In the genomic region with DNA sequence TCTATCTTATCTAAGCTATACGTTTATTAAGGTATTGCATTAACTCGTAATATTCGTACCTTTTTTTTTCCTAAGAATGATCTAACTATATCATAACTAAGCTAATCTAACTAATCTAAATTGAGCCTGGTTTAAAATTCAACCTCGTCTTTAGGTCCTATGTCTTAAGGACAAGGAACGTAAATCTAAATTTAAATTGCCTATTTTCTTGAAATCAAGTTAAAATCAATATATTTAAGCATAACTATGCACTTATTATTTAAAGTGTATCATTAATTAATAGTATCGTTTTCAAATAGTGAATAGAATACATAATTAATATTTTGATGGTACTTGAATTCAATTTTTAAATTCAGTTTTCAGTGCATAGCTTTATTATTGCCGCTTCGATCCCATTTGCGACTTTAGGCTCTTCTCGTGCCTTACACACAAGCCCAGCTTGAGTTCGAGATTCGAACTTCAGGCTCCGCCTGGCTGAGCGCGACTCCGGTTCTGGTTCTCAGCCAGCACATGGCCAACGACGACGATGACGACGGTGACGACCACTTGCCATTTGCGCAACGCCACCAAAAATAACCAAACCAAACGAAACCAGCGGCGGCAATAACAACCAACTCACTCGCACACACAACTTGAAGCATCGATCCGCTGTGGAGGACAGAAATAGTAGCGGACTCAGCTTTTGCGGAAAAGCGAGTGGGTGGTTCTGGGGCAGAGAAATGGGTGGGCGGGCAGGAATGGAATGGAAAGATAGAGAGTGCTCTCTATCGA, we compare ENCODE assay signal across 1 fruit fly cellular context.
A peak's percentile ranks its signal among the peaks of the same experiment; 100 is the strongest.
TF ChIP-seq lines count a peak whose summit lies in the region.

No protein-coding gene starts in this region.

TF ChIP-seq in whole organism, embryonic, 481 proteins besides CTCF, POLR2A, EP300 and RAD21 (continued from another document and continues in another):
- no peak for TF ChIP-seq luna (GFP tag; optimal IDR thresholded peaks at IDR 0.05; lab: Kevin White, UChicago)
- no peak for TF ChIP-seq CG12155 (GFP tag; optimal IDR thresholded peaks at IDR 0.05; lab: Kevin White, UChicago)
- TF ChIP-seq Xrp1 (GFP tag; IDR thresholded peaks at IDR 0.05; lab: Robert Waterston, UW) = no peak
- TF ChIP-seq Atf3 (GFP tag; optimal IDR thresholded peaks at IDR 0.05; lab: Kevin White, UChicago) = no peak
- peak; percentile 77; the same call in 2 of the 3 replicates for TF ChIP-seq ci (GFP tag; IDR thresholded peaks at IDR 0.05; lab: Robert Waterston, UW)
- TF ChIP-seq Gug (GFP tag; IDR thresholded peaks at IDR 0.05; lab: Robert Waterston, UW) = no peak
- no peak for TF ChIP-seq CG12744 (GFP tag; optimal IDR thresholded peaks at IDR 0.05; lab: Kevin White, UChicago)
- TF ChIP-seq lbe (GFP tag; optimal IDR thresholded peaks at IDR 0.05; lab: Kevin White, UChicago) = no peak
- TF ChIP-seq D (optimal IDR thresholded peaks at IDR 0.05; lab: Kevin White, UChicago) = no peak
- TF ChIP-seq D (GFP tag; optimal IDR thresholded peaks at IDR 0.05; lab: Kevin White, UChicago) = no peak
- no peak for TF ChIP-seq Dref (GFP tag; IDR thresholded peaks at IDR 0.05; lab: Robert Waterston, UW)
- TF ChIP-seq so (GFP tag; IDR thresholded peaks at IDR 0.05; lab: Robert Waterston, UW) = peak; percentile 61; the same call in 1 of the 3 replicates
- no peak for TF ChIP-seq mld (GFP tag; IDR thresholded peaks at IDR 0.05; lab: Robert Waterston, UW; ENCODE audit: partially characterized antibody)
- no peak for TF ChIP-seq CG12659 (GFP tag; optimal IDR thresholded peaks at IDR 0.05; lab: Kevin White, UChicago)
- TF ChIP-seq CG8089 (GFP tag; optimal IDR thresholded peaks at IDR 0.05; lab: Kevin White, UChicago) = no peak
- TF ChIP-seq Myb (GFP tag; optimal IDR thresholded peaks at IDR 0.05; lab: Kevin White, UChicago) = no peak
- no peak; the same call in 2 of the 3 replicates for TF ChIP-seq CG17361 (GFP tag; IDR thresholded peaks at IDR 0.05; lab: Robert Waterston, UW)
- TF ChIP-seq fu2 (GFP tag; optimal IDR thresholded peaks at IDR 0.05; lab: Kevin White, UChicago) = no peak
- no peak for TF ChIP-seq D19B (GFP tag; optimal IDR thresholded peaks at IDR 0.05; lab: Kevin White, UChicago)
- no peak for TF ChIP-seq CG15601 (tag; optimal IDR thresholded peaks at IDR 0.05; lab: Kevin White, UChicago)
- no peak for TF ChIP-seq sisA (GFP tag; IDR thresholded peaks at IDR 0.05; lab: Robert Waterston, UW)
- TF ChIP-seq Dip2 (GFP tag; IDR thresholded peaks at IDR 0.05; lab: Robert Waterston, UW) = no peak
- TF ChIP-seq Blimp-1 (GFP tag; optimal IDR thresholded peaks at IDR 0.05; lab: Kevin White, UChicago) = no peak
- TF ChIP-seq seq (GFP tag; IDR thresholded peaks at IDR 0.05; lab: Robert Waterston, UW) = 0 out of 2 replicates have a peak, but pooled peaks have one; percentile 25
- no peak for TF ChIP-seq esg (GFP tag; conservative IDR thresholded peaks at IDR 0.05; lab: Robert Waterston, UW)
- no peak for TF ChIP-seq CHES-1-like (GFP tag; optimal IDR thresholded peaks at IDR 0.05; lab: Kevin White, UChicago)
- no peak for TF ChIP-seq aop (GFP tag; IDR thresholded peaks at IDR 0.05; lab: Robert Waterston, UW)
- no peak for TF ChIP-seq exex (tag; optimal IDR thresholded peaks at IDR 0.05; lab: Kevin White, UChicago)
- TF ChIP-seq wdn (GFP tag; IDR thresholded peaks at IDR 0.05; lab: Robert Waterston, UW) = no peak
- TF ChIP-seq kni (GFP tag; optimal IDR thresholded peaks at IDR 0.05; lab: Kevin White, UChicago) = no peak
- TF ChIP-seq tap (tag; optimal IDR thresholded peaks at IDR 0.05; lab: Kevin White, UChicago) = no peak
- TF ChIP-seq CG3281 (GFP tag; optimal IDR thresholded peaks at IDR 0.05; lab: Kevin White, UChicago) = no peak
- no peak for TF ChIP-seq BEAF-32 (GFP tag; optimal IDR thresholded peaks at IDR 0.05; lab: Kevin White, UChicago)
- no peak for TF ChIP-seq CG10431 (GFP tag; optimal IDR thresholded peaks at IDR 0.05; lab: Kevin White, UChicago)
- TF ChIP-seq Bdp1 (GFP tag; optimal IDR thresholded peaks at IDR 0.05; lab: Kevin White, UChicago) = no peak
- no peak for TF ChIP-seq ato (GFP tag; IDR thresholded peaks at IDR 0.05; lab: Robert Waterston, UW; ENCODE audit: partially characterized antibody)
- no peak for TF ChIP-seq Spps (tag; optimal IDR thresholded peaks at IDR 0.05; lab: Kevin White, UChicago)
- no peak for TF ChIP-seq ssp (GFP tag; IDR thresholded peaks at IDR 0.05; lab: Robert Waterston, UW)
- TF ChIP-seq Dek (tag; optimal IDR thresholded peaks at IDR 0.05; lab: Kevin White, UChicago) = no peak
- no peak for TF ChIP-seq odd (GFP tag; optimal IDR thresholded peaks at IDR 0.05; lab: Kevin White, UChicago)
- TF ChIP-seq sd (tag; optimal IDR thresholded peaks at IDR 0.05; lab: Kevin White, UChicago) = peak; percentile 28
- no peak for TF ChIP-seq bab2 (GFP tag; optimal IDR thresholded peaks at IDR 0.05; lab: Kevin White, UChicago)
- TF ChIP-seq lov (optimal IDR thresholded peaks at IDR 0.05; lab: Kevin White, UChicago) = no peak
- no peak for TF ChIP-seq lov (GFP tag; IDR thresholded peaks at IDR 0.05; lab: Robert Waterston, UW)
- TF ChIP-seq Lpt (GFP tag; optimal IDR thresholded peaks at IDR 0.05; lab: Kevin White, UChicago) = no peak
- no peak for TF ChIP-seq cwo (GFP tag; optimal IDR thresholded peaks at IDR 0.05; lab: Kevin White, UChicago)
- no peak for TF ChIP-seq sug (tag; optimal IDR thresholded peaks at IDR 0.05; lab: Kevin White, UChicago)
- no peak for TF ChIP-seq fru (optimal IDR thresholded peaks at IDR 0.05; lab: Kevin White, UChicago)
- TF ChIP-seq ewg (GFP tag; optimal IDR thresholded peaks at IDR 0.05; lab: Kevin White, UChicago) = peak; percentile 6
- no peak for TF ChIP-seq CG11560 (tag; IDR thresholded peaks at IDR 0.05; lab: Robert Waterston, UW)
- no peak for TF ChIP-seq CG14667 (GFP tag; IDR thresholded peaks at IDR 0.05; lab: Robert Waterston, UW)
- TF ChIP-seq grn (GFP tag; optimal IDR thresholded peaks at IDR 0.05; lab: Kevin White, UChicago) = no peak
- no peak for TF ChIP-seq CG10366 (GFP tag; IDR thresholded peaks at IDR 0.05; lab: Robert Waterston, UW)
- no peak for TF ChIP-seq Sox102F (GFP tag; optimal IDR thresholded peaks at IDR 0.05; lab: Kevin White, UChicago)
- peak; percentile 36 for TF ChIP-seq B-H2 (GFP tag; optimal IDR thresholded peaks at IDR 0.05; lab: Kevin White, UChicago)
- 0 out of 2 replicates have a peak, but pooled peaks have one; percentile 17 for TF ChIP-seq Rx (GFP tag; IDR thresholded peaks at IDR 0.05; lab: Robert Waterston, UW)
- TF ChIP-seq CG11696 (GFP tag; IDR thresholded peaks at IDR 0.05; lab: Robert Waterston, UW) = no peak
- TF ChIP-seq Oaz (GFP tag; IDR thresholded peaks at IDR 0.05; lab: Robert Waterston, UW) = no peak
- no peak for TF ChIP-seq inv (GFP tag; IDR thresholded peaks at IDR 0.05; lab: Robert Waterston, UW; ENCODE audit: partially characterized antibody)
- no peak for TF ChIP-seq dmrt11E (tag; optimal IDR thresholded peaks at IDR 0.05; lab: Kevin White, UChicago)
- TF ChIP-seq sqz (GFP tag; optimal IDR thresholded peaks at IDR 0.05; lab: Kevin White, UChicago) = no peak
- no peak for TF ChIP-seq vvl (GFP tag; IDR thresholded peaks at IDR 0.05; lab: Robert Waterston, UW)
- TF ChIP-seq CG14965 (GFP tag; optimal IDR thresholded peaks at IDR 0.05; lab: Kevin White, UChicago; ENCODE audit: borderline replicate concordance) = no peak
- TF ChIP-seq cg (GFP tag; optimal IDR thresholded peaks at IDR 0.05; lab: Kevin White, UChicago) = peak; percentile 1
- peak; percentile 65; the same call in 1 of the 4 replicates for TF ChIP-seq chinmo (GFP tag; IDR thresholded peaks at IDR 0.05; lab: Robert Waterston, UW; ENCODE audit: partially characterized antibody)
- TF ChIP-seq Nf-YC (tag; optimal IDR thresholded peaks at IDR 0.05; lab: Kevin White, UChicago) = no peak
- TF ChIP-seq Pdp1 (GFP tag; optimal IDR thresholded peaks at IDR 0.05; lab: Kevin White, UChicago) = peak in 1 of 2 experiments; percentile 18
- no peak for TF ChIP-seq cad (GFP tag; optimal IDR thresholded peaks at IDR 0.05; lab: Kevin White, UChicago)
- peak; percentile 47 for TF ChIP-seq Deaf1 (tag; optimal IDR thresholded peaks at IDR 0.05; lab: Kevin White, UChicago)
- TF ChIP-seq hbn (GFP tag; IDR thresholded peaks at IDR 0.05; lab: Robert Waterston, UW; ENCODE audit: partially characterized antibody) = no peak
- TF ChIP-seq Nf-YB (GFP tag; optimal IDR thresholded peaks at IDR 0.05; lab: Kevin White, UChicago) = no peak
- no peak for TF ChIP-seq NFAT (GFP tag; IDR thresholded peaks at IDR 0.05; lab: Robert Waterston, UW)
- TF ChIP-seq CG8478 (optimal IDR thresholded peaks at IDR 0.05; lab: Kevin White, UChicago) = no peak
- TF ChIP-seq Sox100B (GFP tag; optimal IDR thresholded peaks at IDR 0.05; lab: Kevin White, UChicago) = no peak
- no peak for TF ChIP-seq pros (GFP tag; optimal IDR thresholded peaks at IDR 0.05; lab: Kevin White, UChicago)
- no peak for TF ChIP-seq CG34376 (GFP tag; optimal IDR thresholded peaks at IDR 0.05; lab: Kevin White, UChicago)
- no peak for TF ChIP-seq CG8924 (tag; optimal IDR thresholded peaks at IDR 0.05; lab: Kevin White, UChicago)
- no peak for TF ChIP-seq CG33213 (GFP tag; optimal IDR thresholded peaks at IDR 0.05; lab: Kevin White, UChicago)
- no peak for TF ChIP-seq Gsc (GFP tag; IDR thresholded peaks at IDR 0.05; lab: Robert Waterston, UW)
- TF ChIP-seq bbx (GFP tag; IDR thresholded peaks at IDR 0.05; lab: Robert Waterston, UW; ENCODE audit: partially characterized antibody) = peak; percentile 11; the same call in 1 of the 2 replicates
- TF ChIP-seq CG13624 (GFP tag; optimal IDR thresholded peaks at IDR 0.05; lab: Kevin White, UChicago) = no peak
- peak; percentile 13; the same call in 1 of the 2 replicates for TF ChIP-seq E2f2 (GFP tag; IDR thresholded peaks at IDR 0.05; lab: Robert Waterston, UW)
- no peak for TF ChIP-seq sima (GFP tag; optimal IDR thresholded peaks at IDR 0.05; lab: Kevin White, UChicago)
- TF ChIP-seq CG17568 (GFP tag; optimal IDR thresholded peaks at IDR 0.05; lab: Kevin White, UChicago) = no peak
- TF ChIP-seq CG17385 (GFP tag; optimal IDR thresholded peaks at IDR 0.05; lab: Kevin White, UChicago) = peak; percentile 2
- TF ChIP-seq CG6791 (GFP tag; IDR thresholded peaks at IDR 0.05; lab: Robert Waterston, UW; ENCODE audit: partially characterized antibody) = 0 out of 3 replicates have a peak, but pooled peaks have one; percentile 14
- 0 out of 2 replicates have a peak, but pooled peaks have one; percentile 14 for TF ChIP-seq H2.0 (GFP tag; IDR thresholded peaks at IDR 0.05; lab: Robert Waterston, UW)
- no peak for TF ChIP-seq Doc2 (GFP tag; IDR thresholded peaks at IDR 0.05; lab: Robert Waterston, UW)
- TF ChIP-seq Aef1 (GFP tag; IDR thresholded peaks at IDR 0.05; lab: Robert Waterston, UW) = no peak
- TF ChIP-seq lab (GFP tag; optimal IDR thresholded peaks at IDR 0.05; lab: Kevin White, UChicago) = peak; percentile 32
- TF ChIP-seq ERR (GFP tag; optimal IDR thresholded peaks at IDR 0.05; lab: Kevin White, UChicago) = no peak
- 0 out of 2 replicates have a peak, but pooled peaks have one; percentile 14 for TF ChIP-seq chm (GFP tag; IDR thresholded peaks at IDR 0.05; lab: Robert Waterston, UW)
- no peak for TF ChIP-seq CG18262 (tag; optimal IDR thresholded peaks at IDR 0.05; lab: Kevin White, UChicago)
- TF ChIP-seq CG18764 (GFP tag; optimal IDR thresholded peaks at IDR 0.05; lab: Kevin White, UChicago) = no peak
- TF ChIP-seq CG9215 (GFP tag; IDR thresholded peaks at IDR 0.05; lab: Robert Waterston, UW) = no peak
- TF ChIP-seq PHDP (tag; optimal IDR thresholded peaks at IDR 0.05; lab: Kevin White, UChicago) = no peak
- TF ChIP-seq gce (GFP tag; IDR thresholded peaks at IDR 0.05; lab: Robert Waterston, UW) = no peak
- no peak for TF ChIP-seq CG12942 (GFP tag; optimal IDR thresholded peaks at IDR 0.05; lab: Kevin White, UChicago)
- no peak for TF ChIP-seq Camta (GFP tag; optimal IDR thresholded peaks at IDR 0.05; lab: Kevin White, UChicago)
- TF ChIP-seq CG30431 (GFP tag; optimal IDR thresholded peaks at IDR 0.05; lab: Kevin White, UChicago) = no peak
- TF ChIP-seq ara (GFP tag; IDR thresholded peaks at IDR 0.05; lab: Robert Waterston, UW) = no peak
- TF ChIP-seq Abd-B (GFP tag; optimal IDR thresholded peaks at IDR 0.05; lab: Kevin White, UChicago) = no peak
- TF ChIP-seq ken (GFP tag; IDR thresholded peaks at IDR 0.05; lab: Robert Waterston, UW) = 0 out of 3 replicates have a peak, but pooled peaks have one; percentile 30
- TF ChIP-seq maf-S (GFP tag; optimal IDR thresholded peaks at IDR 0.05; lab: Kevin White, UChicago) = no peak
- TF ChIP-seq B-H1 (GFP tag; IDR thresholded peaks at IDR 0.05; lab: Robert Waterston, UW) = no peak
- TF ChIP-seq CG15011 (GFP tag; optimal IDR thresholded peaks at IDR 0.05; lab: Kevin White, UChicago) = no peak
- TF ChIP-seq Neu2 (GFP tag; optimal IDR thresholded peaks at IDR 0.05; lab: Kevin White, UChicago; ENCODE audit: borderline replicate concordance) = no peak
- no peak for TF ChIP-seq NC2α (GFP tag; optimal IDR thresholded peaks at IDR 0.05; lab: Kevin White, UChicago)
- TF ChIP-seq crol (GFP tag; IDR thresholded peaks at IDR 0.05; lab: Robert Waterston, UW) = 0 out of 2 replicates have a peak, but pooled peaks have one; percentile 7
- no peak for TF ChIP-seq Bteb2 (GFP tag; optimal IDR thresholded peaks at IDR 0.05; lab: Kevin White, UChicago)
- TF ChIP-seq Med (GFP tag; lab: Kevin White, UChicago) = peak; percentile 59
- TF ChIP-seq CG11504 (tag; optimal IDR thresholded peaks at IDR 0.05; lab: Kevin White, UChicago) = no peak
- TF ChIP-seq CG4707 (GFP tag; optimal IDR thresholded peaks at IDR 0.05; lab: Kevin White, UChicago) = no peak
- TF ChIP-seq CG10462 (GFP tag; optimal IDR thresholded peaks at IDR 0.05; lab: Kevin White, UChicago) = no peak
- no peak for TF ChIP-seq Chrac-16 (GFP tag; optimal IDR thresholded peaks at IDR 0.05; lab: Kevin White, UChicago)
- TF ChIP-seq CG3847 (GFP tag; IDR thresholded peaks at IDR 0.05; lab: Robert Waterston, UW) = 0 out of 2 replicates have a peak, but pooled peaks have one; percentile 24
- no peak for TF ChIP-seq Meics (GFP tag; optimal IDR thresholded peaks at IDR 0.05; lab: Kevin White, UChicago)
- no peak for TF ChIP-seq zfh2 (GFP tag; optimal IDR thresholded peaks at IDR 0.05; lab: Kevin White, UChicago)
- no peak for TF ChIP-seq CG32767 (GFP tag; IDR thresholded peaks at IDR 0.05; lab: Robert Waterston, UW)
- TF ChIP-seq CG12236 (GFP tag; optimal IDR thresholded peaks at IDR 0.05; lab: Kevin White, UChicago) = no peak
- TF ChIP-seq Mes4 (GFP tag; optimal IDR thresholded peaks at IDR 0.05; lab: Kevin White, UChicago) = no peak
- TF ChIP-seq CG17802 (tag; optimal IDR thresholded peaks at IDR 0.05; lab: Kevin White, UChicago) = no peak
- no peak for TF ChIP-seq CG33557 (GFP tag; optimal IDR thresholded peaks at IDR 0.05; lab: Kevin White, UChicago)
- no peak for TF ChIP-seq trh (GFP tag; optimal IDR thresholded peaks at IDR 0.05; lab: Kevin White, UChicago)
- no peak for TF ChIP-seq Hsf (GFP tag; optimal IDR thresholded peaks at IDR 0.05; lab: Kevin White, UChicago)
